Worm (Caenorhabditis elegans) whole organism, L3 larva: ENCODE measurements around the gene srg-53.
"Not testable (repeated sequence)": the region's sequence is repeated elsewhere in the genome, so short reads cannot be mapped to it uniquely, and the experiment has no call there.

Experiments used
- R02D3.7 ChIP-seq: fragments of 150-350 bp; optimal IDR thresholded peaks from 2 replicates; lab custom pipeline; 2014; ENCODE audit warnings: missing biosample characterization, missing genetic modification characterization
- ZK546.5 ChIP-seq: sonication (generic microtip); optimal IDR thresholded peaks from 2 replicates; lab custom pipeline; 2017; ENCODE audit warnings: missing biosample characterization, missing genetic modification characterization
- ceh-16 ChIP-seq: sonication (generic microtip); optimal IDR thresholded peaks from 2 replicates; lab custom pipeline; 2017; ENCODE audit warnings: missing biosample characterization, missing genetic modification characterization
- ceh-82 ChIP-seq: fragments of 150-350 bp; optimal IDR thresholded peaks from 2 replicates; lab custom pipeline; 2014; ENCODE audit warnings: missing biosample characterization, missing genetic modification characterization
- ceh-9 ChIP-seq: sonication (generic microtip); optimal IDR thresholded peaks from 2 replicates; lab custom pipeline; 2018; ENCODE audit warnings: missing biosample characterization, missing genetic modification characterization
- daf-12 ChIP-seq: fragments of 150-350 bp; optimal IDR thresholded peaks from 2 replicates; lab custom pipeline; 2014; ENCODE audit warnings: missing biosample characterization, missing genetic modification reagents, missing genetic modification characterization
- egl-27 ChIP-seq: sonication (generic microtip); optimal IDR thresholded peaks from 4 replicates; lab custom pipeline; 2017; ENCODE audit warnings: missing biosample characterization, missing genetic modification reagents, missing genetic modification characterization
- egl-5 ChIP-seq: fragments of 150-350 bp; optimal IDR thresholded peaks from 2 replicates; lab custom pipeline; 2017; ENCODE audit warnings: missing biosample characterization, missing genetic modification reagents, missing genetic modification characterization, inconsistent platforms
- elt-1 ChIP-seq: fragments of 150-350 bp; optimal IDR thresholded peaks from 2 replicates; lab custom pipeline; 2014; ENCODE audit warnings: missing biosample characterization, missing genetic modification characterization
- elt-3 ChIP-seq, 3 experiments: fragments of 150-350 bp in 1 of 3; sonication (generic microtip) in 2 of 3; optimal IDR thresholded peaks; 2 replicates in 2 of 3; 4 replicates in 1 of 3; lab custom pipeline; 2014 to 2017; ENCODE audit warnings: missing biosample characterization in 3 of 3, missing genetic modification characterization in 3 of 3
- fkh-10 ChIP-seq: sonication (generic microtip); optimal IDR thresholded peaks from 2 replicates; lab custom pipeline; 2017; ENCODE audit warnings: missing biosample characterization, missing genetic modification reagents, missing genetic modification characterization
- fkh-2 ChIP-seq: fragments of 150-350 bp; optimal IDR thresholded peaks from 2 replicates; lab custom pipeline; 2014; ENCODE audit warnings: missing biosample characterization, missing genetic modification reagents, missing genetic modification characterization
- fos-1 ChIP-seq: fragments of 150-350 bp; optimal IDR thresholded peaks from 2 replicates; lab custom pipeline; 2014; ENCODE audit warnings: missing biosample characterization, missing genetic modification characterization
- hmg-11 ChIP-seq: sonication (generic microtip); optimal IDR thresholded peaks from 2 replicates; lab custom pipeline; 2016; ENCODE audit warnings: missing genetic modification characterization, missing compliant biosample characterization
- jun-1 ChIP-seq: fragments of 150-350 bp; optimal IDR thresholded peaks from 2 replicates; lab custom pipeline; 2014; ENCODE audit warnings: missing biosample characterization, missing genetic modification reagents, missing genetic modification characterization
- lin-15B ChIP-seq: fragments of 150-350 bp; optimal IDR thresholded peaks from 2 replicates; lab custom pipeline; 2014; ENCODE audit warnings: missing biosample characterization, missing genetic modification characterization
- lin-39 ChIP-seq: fragments of 150-350 bp; optimal IDR thresholded peaks from 2 replicates; lab custom pipeline; 2018; ENCODE audit warnings: missing biosample characterization, missing genetic modification reagents, missing genetic modification characterization
- mdl-1 ChIP-seq: fragments of 150-350 bp; optimal IDR thresholded peaks from 2 replicates; lab custom pipeline; 2014; ENCODE audit warnings: missing biosample characterization, missing genetic modification characterization
- mml-1 ChIP-seq: fragments of 150-350 bp; sonication (generic microtip); optimal IDR thresholded peaks from 3 replicates; lab custom pipeline; 2014; ENCODE audit warnings: missing biosample characterization, missing genetic modification characterization
- nfya-1 ChIP-seq: sonication (generic microtip); optimal IDR thresholded peaks from 2 replicates; lab custom pipeline; 2017; ENCODE audit warnings: missing genetic modification characterization, mild to moderate bottlenecking, missing compliant biosample characterization, antibody characterized with exemption, moderate library complexity; ENCODE audit not compliant: insufficient read depth
- nhr-11 ChIP-seq: fragments of 150-350 bp; optimal IDR thresholded peaks from 2 replicates; lab custom pipeline; 2014; ENCODE audit warnings: missing biosample characterization, missing genetic modification characterization
- nhr-12 ChIP-seq: fragments of 150-350 bp; optimal IDR thresholded peaks from 2 replicates; lab custom pipeline; 2014; ENCODE audit warnings: missing biosample characterization, missing genetic modification characterization
- nhr-23 ChIP-seq: fragments of 150-350 bp; optimal IDR thresholded peaks from 2 replicates; lab custom pipeline; 2014; ENCODE audit warnings: missing biosample characterization, missing genetic modification reagents, missing genetic modification characterization
- nhr-237 ChIP-seq: fragments of 150-350 bp; optimal IDR thresholded peaks from 2 replicates; lab custom pipeline; 2014; ENCODE audit warnings: missing biosample characterization, missing genetic modification characterization
- nhr-25 ChIP-seq: sonication (generic microtip); optimal IDR thresholded peaks from 2 replicates; lab custom pipeline; 2017; ENCODE audit warnings: missing biosample characterization, missing genetic modification characterization
- nhr-28 ChIP-seq: fragments of 150-350 bp; optimal IDR thresholded peaks from 2 replicates; lab custom pipeline; 2014; ENCODE audit warnings: missing biosample characterization, missing genetic modification characterization
- nhr-43 ChIP-seq: sonication (generic microtip); optimal IDR thresholded peaks from 2 replicates; lab custom pipeline; 2016; ENCODE audit warnings: mild to moderate bottlenecking, missing genetic modification characterization, missing compliant biosample characterization; ENCODE audit not compliant: poor library complexity, severe bottlenecking
- nhr-76 ChIP-seq: fragments of 150-350 bp; sonication (generic microtip); optimal IDR thresholded peaks from 5 replicates; lab custom pipeline; 2014; ENCODE audit warnings: missing biosample characterization, missing genetic modification characterization
- nhr-77 ChIP-seq: fragments of 150-350 bp; optimal IDR thresholded peaks from 2 replicates; lab custom pipeline; 2014; ENCODE audit warnings: missing biosample characterization, missing genetic modification characterization
- pha-4 ChIP-seq: fragments of 150-350 bp; optimal IDR thresholded peaks from 2 replicates; lab custom pipeline; 2014; ENCODE audit warnings: missing biosample characterization, missing genetic modification reagents, missing genetic modification characterization
- pqm-1 ChIP-seq: fragments of 150-350 bp; optimal IDR thresholded peaks from 2 replicates; lab custom pipeline; 2017; ENCODE audit warnings: missing biosample characterization, missing genetic modification characterization, inconsistent platforms
- sea-2 ChIP-seq: fragments of 150-350 bp; sonication (generic microtip); optimal IDR thresholded peaks from 4 replicates; lab custom pipeline; 2014; ENCODE audit warnings: missing biosample characterization, missing genetic modification reagents, missing genetic modification characterization
- skn-1 ChIP-seq: fragments of 150-350 bp; optimal IDR thresholded peaks from 2 replicates; lab custom pipeline; 2014; ENCODE audit warnings: missing biosample characterization, missing genetic modification characterization
- zag-1 ChIP-seq: fragments of 150-350 bp; optimal IDR thresholded peaks from 2 replicates; lab custom pipeline; 2014; ENCODE audit warnings: missing biosample characterization, missing genetic modification characterization
- ztf-4 ChIP-seq: fragments of 150-350 bp; optimal IDR thresholded peaks from 2 replicates; lab custom pipeline; 2014; ENCODE audit warnings: missing biosample characterization, missing genetic modification characterization

Gene srg-53

ce11 chrV:879171-879570 lies at the start of gene srg-53:
Gene srg-53 (plus strand): TSS chrV:879471.
- no peak for TF ChIP-seq skn-1 (tag; lab: Kevin White, UChicago)
- TF ChIP-seq ceh-9 (tag; lab: Kevin White, UChicago) = no peak
- no peak for TF ChIP-seq nhr-43
- no peak for TF ChIP-seq R02D3.7
- TF ChIP-seq nfya-1 = no peak
- TF ChIP-seq elt-3 (tag; optimal IDR thresholded peaks at IDR 0.05; lab: Kevin White, UChicago) = no peak
- no peak for TF ChIP-seq daf-12
- TF ChIP-seq pha-4 (tag; lab: Kevin White, UChicago) = no peak
- no peak for TF ChIP-seq nhr-12 (tag; lab: Kevin White, UChicago)
- no peak for TF ChIP-seq sea-2
- TF ChIP-seq ceh-16 (tag; lab: Kevin White, UChicago) = no peak
- TF ChIP-seq egl-27 (tag; lab: Kevin White, UChicago) = no peak
- no peak for TF ChIP-seq nhr-11 (tag; lab: Kevin White, UChicago)
- TF ChIP-seq pqm-1 = no peak
- TF ChIP-seq elt-1 = no peak
- no peak for TF ChIP-seq nhr-76
- no peak for TF ChIP-seq ZK546.5 (tag; lab: Kevin White, UChicago)
- TF ChIP-seq, all 47 proteins: peak for 0

DNA sequence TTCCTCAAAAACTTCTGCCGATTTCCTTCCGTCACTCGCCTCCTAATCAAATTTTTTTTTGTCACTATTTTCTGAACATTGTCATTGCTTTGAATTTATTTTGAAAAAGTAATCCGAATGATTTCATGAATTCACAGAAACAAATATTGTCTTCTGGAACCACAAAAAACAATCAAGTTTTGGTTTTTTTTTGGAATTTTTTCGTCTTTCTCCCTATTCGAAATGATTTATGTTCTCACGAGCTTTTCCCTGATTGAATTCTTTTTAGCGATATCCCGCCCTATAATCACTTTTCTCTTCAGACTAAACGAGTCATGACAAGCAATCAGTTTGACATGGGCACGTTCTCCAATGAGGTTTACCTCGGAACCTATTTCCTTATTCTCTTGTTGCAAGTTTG lies 45.9 kb upstream of the srg-53 start, which contains the start of gene F41H8.1:
F41H8.1 (plus strand) TSS at position 301 of the 400 bp plus-strand sequence.
- TF ChIP-seq nhr-23 (tag; lab: Kevin White, UChicago) (no peak), hmg-11 (tag; lab: Kevin White, UChicago) (no peak), nhr-25 (tag; lab: Kevin White, UChicago) (no peak), fkh-10 (GFP tag; lab: Kevin White, UChicago) (no peak), nhr-28 (tag; lab: Kevin White, UChicago) (no peak), ceh-16 (tag; lab: Kevin White, UChicago) (no peak), elt-1 (no peak), ztf-4 (tag; lab: Kevin White, UChicago) (no peak), mml-1 (no peak), nhr-77 (tag; lab: Kevin White, UChicago) (no peak), nhr-237 (no peak), nhr-12 (tag; lab: Kevin White, UChicago) (no peak), sea-2 (no peak), fos-1 (tag; lab: Kevin White, UChicago) (no peak), lin-15B (tag; lab: Kevin White, UChicago) (no peak), egl-5 (tag; lab: Kevin White, UChicago) (no peak), jun-1 (tag; lab: Kevin White, UChicago) (no peak), mdl-1 (no peak), pha-4 (tag; lab: Kevin White, UChicago) (no peak)

DNA sequence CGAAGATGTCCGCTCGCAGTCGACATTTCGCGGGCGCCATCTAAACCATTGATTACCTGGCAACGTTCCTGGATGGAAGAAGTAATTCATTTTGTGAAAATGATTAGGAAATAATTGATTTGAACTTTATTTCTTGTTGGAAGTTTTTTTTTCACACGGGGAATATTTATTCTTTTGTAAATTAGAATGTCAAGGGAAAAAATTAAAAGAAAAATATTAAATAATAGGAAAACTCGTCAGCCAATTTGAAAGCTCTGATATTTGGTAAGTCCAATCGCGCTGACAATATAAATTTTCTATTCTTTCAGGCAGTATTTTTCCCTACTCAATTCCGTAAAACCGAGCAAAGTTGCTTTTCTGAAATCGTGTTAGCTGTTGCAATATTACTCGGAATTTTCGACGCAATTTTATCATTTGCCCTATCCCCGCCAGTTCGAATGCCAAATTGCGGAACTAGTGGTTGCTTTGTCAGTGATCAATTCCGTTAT lies 40.2 kb upstream of the srg-53 start, which contains the start of the genes K09C6.7 and K09C6.10:
K09C6.7 (minus strand) TSS at position 101 of the 488 bp plus-strand sequence.
K09C6.10 (plus strand) TSS at position 438 of the 488 bp plus-strand sequence.
- not testable (repeated sequence) for TF ChIP-seq pqm-1; nhr-237; ztf-4 (tag; lab: Kevin White, UChicago)

DNA sequence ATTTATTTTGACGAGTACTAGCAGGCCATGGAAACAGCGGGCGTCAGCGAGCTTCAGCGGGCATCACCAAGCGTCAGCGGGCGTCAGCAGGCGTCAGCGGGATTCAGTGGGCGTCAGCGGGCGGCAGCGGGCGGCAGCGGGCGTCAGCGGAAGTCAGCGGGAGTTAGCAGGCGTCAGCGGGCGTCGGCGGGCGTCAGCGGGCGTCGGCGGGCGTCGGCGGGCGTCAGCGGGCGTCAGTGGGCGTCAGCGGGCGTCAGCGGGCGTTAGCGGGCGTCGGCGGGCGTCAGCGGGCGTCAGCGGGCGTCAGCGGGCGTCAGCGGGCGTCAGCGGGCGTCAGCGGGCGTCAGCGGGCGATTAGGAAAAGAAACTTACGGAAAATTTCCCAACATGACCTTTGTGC lies 36.7 kb upstream of the srg-53 start:
- TF ChIP-seq nhr-43 (no peak), ceh-82 (tag; lab: Kevin White, UChicago) (no peak), sea-2 (no peak), fkh-2 (tag; lab: Kevin White, UChicago) (no peak), zag-1 (no peak), nhr-11 (tag; lab: Kevin White, UChicago) (no peak), nhr-28 (tag; lab: Kevin White, UChicago) (no peak), nhr-76 (no peak)

- TF ChIP-seq nfya-1; lin-39 (tag; lab: Kevin White, UChicago); egl-27 (tag; lab: Kevin White, UChicago): not testable (repeated sequence)
Observed at ce11 chrV:843118-843517, 36.2 kb upstream of the srg-53 start, which contains the start of gene K09C6.8. Gene K09C6.8 (minus strand): TSS chrV:843218.
